Worm (Caenorhabditis elegans) whole organism, young adult: ENCODE data around the gene fbxb-72.

Experiments used
- F10E7.11 ChIP-seq: sonication (generic microtip); optimal IDR thresholded peaks from 2 replicates; lab custom pipeline; 2017; ENCODE audit warnings: mild to moderate bottlenecking, missing genetic modification characterization, moderate library complexity, missing compliant biosample characterization
- F22D6.2 ChIP-seq: sonication (generic microtip); optimal IDR thresholded peaks from 2 replicates; lab custom pipeline; 2016; ENCODE audit warnings: mild to moderate bottlenecking, missing genetic modification characterization, missing compliant biosample characterization
- F33H1.4 ChIP-seq: fragments of 200-800 bp; sonication (Bioruptor generic); IDR thresholded peaks from 2 replicates; pipeline ENCODE4 v1.3.6; 2022; ENCODE audit warnings: missing genetic modification reagents, missing genetic modification characterization, missing compliant biosample characterization
- Y53F4B.3 ChIP-seq: fragments of 200-800 bp; sonication (Bioruptor generic); IDR thresholded peaks from 2 replicates; pipeline ENCODE4 v1.3.6; 2022; ENCODE audit warnings: missing genetic modification reagents, missing genetic modification characterization, missing compliant biosample characterization
- ama-1 ChIP-seq, 3 experiments: fragments of 150-350 bp in 1 of 3; sonication (generic microtip) in 2 of 3; optimal IDR thresholded peaks; 2 replicates each; lab custom pipeline; 2014 to 2018; ENCODE audit warnings: missing biosample characterization in 2 of 3, missing genetic modification characterization in 2 of 3, missing genetic modification reagents in 2 of 3
- attf-5 ChIP-seq: fragments of 200-800 bp; sonication (Bioruptor generic); optimal IDR thresholded peaks from 2 replicates; lab custom pipeline; 2018; ENCODE audit warnings: mild to moderate bottlenecking, missing genetic modification characterization, missing compliant biosample characterization
- ccch-3 ChIP-seq: fragments of 200-800 bp; sonication (Bioruptor generic); optimal IDR thresholded peaks from 2 replicates; lab custom pipeline; 2018; ENCODE audit warnings: mild to moderate bottlenecking, missing genetic modification characterization, missing compliant biosample characterization
- ceh-58 ChIP-seq: fragments of 200-800 bp; sonication (Bioruptor generic); IDR thresholded peaks from 2 replicates; pipeline ENCODE4 v1.3.6; 2022; ENCODE audit warnings: missing genetic modification characterization, missing compliant biosample characterization
- gei-17 ChIP-seq: fragments of 200-800 bp; sonication (Bioruptor generic); optimal IDR thresholded peaks from 2 replicates; lab custom pipeline; 2018; ENCODE audit warnings: mild to moderate bottlenecking, missing genetic modification characterization, missing compliant biosample characterization
- mes-4 ChIP-seq: sonication (generic microtip); optimal IDR thresholded peaks from 2 replicates; lab custom pipeline; 2016; ENCODE audit warnings: missing genotype, missing genetic modification characterization, missing compliant biosample characterization
- pha-4 ChIP-seq: fragments of 150-350 bp; sonication (generic microtip); optimal IDR thresholded peaks from 2 replicates; lab custom pipeline; 2014; ENCODE audit warnings: missing biosample characterization, missing genetic modification reagents, missing genetic modification characterization
- rpc-1 ChIP-seq, 2 experiments: fragments of 150-350 bp in 1 of 2; sonication (generic microtip) in 1 of 2; optimal IDR thresholded peaks; 2 replicates each; lab custom pipeline; 2014 to 2018; ENCODE audit warnings: missing biosample characterization in 1 of 2, missing genetic modification characterization in 1 of 2, missing genetic modification reagents in 1 of 2, missing genotype in 1 of 2

DNA sequence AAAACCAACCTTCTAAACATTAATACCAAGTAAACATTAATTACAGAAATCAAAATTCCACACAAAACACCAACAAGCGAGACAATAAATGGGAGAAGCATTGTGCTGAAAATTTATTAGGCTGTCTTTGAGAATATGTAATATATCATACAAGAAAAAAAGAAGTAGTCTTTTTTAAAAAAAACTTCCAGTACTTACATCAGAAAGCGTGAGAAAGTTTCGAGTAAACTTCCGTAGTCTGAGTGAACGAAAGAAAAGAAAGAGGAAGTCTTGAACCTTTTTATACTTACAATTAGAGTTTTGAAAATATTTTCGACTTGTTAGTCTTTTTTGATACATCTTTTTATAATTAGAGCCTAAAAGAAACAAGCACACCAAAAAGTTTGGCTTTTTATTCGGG lies 4.0 kb downstream of the fbxb-72 start, which contains the start of gene srbc-40:
- TF ChIP-seq ccch-3 (GFP tag; lab: Kevin White, UChicago) (no peak), gei-17 (GFP tag; lab: Kevin White, UChicago) (no peak), attf-5 (no peak), F22D6.2 (tag; lab: Kevin White, UChicago) (no peak), pha-4 (tag; lab: Kevin White, UChicago) (no peak), mes-4 (tag; lab: Kevin White, UChicago) (no peak), ama-1 (optimal IDR thresholded peaks at IDR 0.05; lab: Kevin White, UChicago) (no peak), ama-1 (GFP tag; optimal IDR thresholded peaks at IDR 0.05; lab: Kevin White, UChicago) (no peak), Y53F4B.3 (GFP tag; lab: Robert Waterston, UW) (no peak), rpc-1 (optimal IDR thresholded peaks at IDR 0.05; lab: Kevin White, UChicago) (no peak), rpc-1 (tag; optimal IDR thresholded peaks at IDR 0.05; lab: Kevin White, UChicago) (no peak), ceh-58 (GFP tag; lab: Robert Waterston, UW) (no peak), F33H1.4 (GFP tag; lab: Robert Waterston, UW) (no peak), F10E7.11 (no peak)
